Fruit fly (Drosophila melanogaster) whole organism, embryonic: Measurements from ENCODE around the gene CG3918.
A peak's percentile ranks its signal among the peaks of the same experiment; 100 is the strongest.

Experiments used
- Atf-2 ChIP-seq: fragments of 200-800 bp; sonication (Bioruptor generic); optimal IDR thresholded peaks from 2 replicates; lab custom pipeline; 2016; ENCODE audit warnings: missing biosample characterization, missing genetic modification characterization
- Bteb2 ChIP-seq: fragments of 200-800 bp; sonication (Bioruptor generic); optimal IDR thresholded peaks from 2 replicates; lab custom pipeline; 2016; ENCODE audit warnings: missing biosample characterization, missing genetic modification characterization
- CG10267 ChIP-seq: fragments of 200-800 bp; sonication (Bioruptor generic); optimal IDR thresholded peaks from 2 replicates; lab custom pipeline; 2018; ENCODE audit warnings: missing biosample characterization, mild to moderate bottlenecking, missing genetic modification characterization, moderate library complexity
- CG11085 ChIP-seq: fragments of 200-800 bp; sonication (Bioruptor generic); IDR thresholded peaks from 2 replicates; pipeline ENCODE4 v1.3.6; 2022; ENCODE audit warnings: missing biosample characterization, missing genetic modification characterization
- CG11247 ChIP-seq: fragments of 200-800 bp; sonication (Bioruptor generic); IDR thresholded peaks from 2 replicates; pipeline ENCODE4 v1.3.6; 2022; ENCODE audit warnings: missing biosample characterization, missing genetic modification characterization
- CG11695 ChIP-seq: fragments of 200-800 bp; sonication (Bioruptor generic); IDR thresholded peaks from 3 replicates; pipeline ENCODE4 v1.3.6; 2022; ENCODE audit warnings: missing biosample characterization, missing genetic modification characterization
- CG14050 ChIP-seq: fragments of 200-800 bp; sonication (Bioruptor generic); IDR thresholded peaks from 3 replicates; pipeline ENCODE4 v1.3.6; 2022; ENCODE audit warnings: missing biosample characterization, missing genetic modification characterization
- CG15073 ChIP-seq: fragments of 200-800 bp; sonication (Bioruptor generic); optimal IDR thresholded peaks from 2 replicates; lab custom pipeline; 2016; ENCODE audit warnings: missing biosample characterization, missing genetic modification characterization
- CG17328 ChIP-seq: fragments of 200-800 bp; sonication (Bioruptor generic); IDR thresholded peaks from 2 replicates; pipeline ENCODE4 v1.3.6; 2022; ENCODE audit warnings: missing biosample characterization, missing genetic modification characterization
- CG1792 ChIP-seq: fragments of 200-800 bp; sonication (Bioruptor generic); optimal IDR thresholded peaks from 2 replicates; lab custom pipeline; 2016; ENCODE audit warnings: missing biosample characterization, missing genetic modification characterization
- CG18476 ChIP-seq: fragments of 200-800 bp; sonication (Bioruptor generic); optimal IDR thresholded peaks from 2 replicates; lab custom pipeline; 2016; ENCODE audit warnings: missing biosample characterization, mild to moderate bottlenecking, missing genetic modification characterization
- CG2116 ChIP-seq: fragments of 200-800 bp; sonication (Bioruptor generic); optimal IDR thresholded peaks from 3 replicates; lab custom pipeline; 2018; ENCODE audit warnings: missing biosample characterization, mild to moderate bottlenecking, missing genetic modification characterization
- CG32772 ChIP-seq: fragments of 200-800 bp; sonication (Bioruptor generic); IDR thresholded peaks from 2 replicates; pipeline ENCODE4 v1.3.6; 2022; ENCODE audit warnings: missing biosample characterization, missing genetic modification characterization
- CG3726 ChIP-seq: fragments of 200-800 bp; sonication (Bioruptor generic); IDR thresholded peaks from 3 replicates; pipeline ENCODE4, ENCODE4 v1.3.6; 2022; ENCODE audit warnings: missing biosample characterization, missing genetic modification characterization
- CG42726 ChIP-seq: fragments of 200-800 bp; sonication (Bioruptor generic); IDR thresholded peaks from 2 replicates; pipeline ENCODE4 v1.3.6; 2022; ENCODE audit warnings: missing biosample characterization, missing genetic modification characterization; ENCODE audit not compliant: partially characterized antibody
- CG4328 ChIP-seq: fragments of 200-800 bp; sonication (Bioruptor generic); optimal IDR thresholded peaks from 3 replicates; lab custom pipeline; 2017; ENCODE audit warnings: missing biosample characterization, missing genetic modification reagents, missing genetic modification characterization
- CG4424 ChIP-seq: fragments of 200-800 bp; sonication (Bioruptor generic); optimal IDR thresholded peaks from 3 replicates; lab custom pipeline; 2016; ENCODE audit warnings: missing biosample characterization, missing genetic modification characterization
- CG4617 ChIP-seq: fragments of 200-800 bp; sonication (Bioruptor generic); optimal IDR thresholded peaks from 3 replicates; lab custom pipeline; 2016; ENCODE audit warnings: missing biosample characterization, missing genetic modification characterization, borderline replicate concordance
- CG4707 ChIP-seq: fragments of 200-800 bp; sonication (Bioruptor generic); optimal IDR thresholded peaks from 2 replicates; lab custom pipeline; 2018; ENCODE audit warnings: missing biosample characterization, mild to moderate bottlenecking, missing genetic modification characterization, moderate library complexity
- CG7786 ChIP-seq: fragments of 200-800 bp; sonication (Bioruptor generic); optimal IDR thresholded peaks from 2 replicates; lab custom pipeline; 2016; ENCODE audit warnings: missing biosample characterization, missing genetic modification characterization
- CG7839 ChIP-seq: fragments of 200-800 bp; sonication (Bioruptor generic); optimal IDR thresholded peaks from 3 replicates; lab custom pipeline; 2018; ENCODE audit warnings: missing biosample characterization, mild to moderate bottlenecking, missing genetic modification characterization, moderate library complexity
- CG7987 ChIP-seq: fragments of 200-800 bp; sonication (Bioruptor generic); optimal IDR thresholded peaks from 2 replicates; lab custom pipeline; 2018; ENCODE audit warnings: missing biosample characterization, mild to moderate bottlenecking, missing genetic modification characterization, moderate library complexity
- CG8290 ChIP-seq, 3 experiments: fragments of 200-800 bp; sonication (Bioruptor generic); optimal IDR thresholded peaks; 2 replicates each; lab custom pipeline; 2016 to 2019; ENCODE audit warnings: missing biosample characterization in 3 of 3, missing genetic modification characterization in 3 of 3, mild to moderate bottlenecking in 2 of 3, moderate library complexity in 1 of 3
- CHES-1-like ChIP-seq: fragments of 200-800 bp; sonication (Bioruptor generic); optimal IDR thresholded peaks from 2 replicates; lab custom pipeline; 2016; ENCODE audit warnings: missing biosample characterization, missing genetic modification characterization
- D19B ChIP-seq: fragments of 200-800 bp; sonication (Bioruptor generic); optimal IDR thresholded peaks from 2 replicates; lab custom pipeline; 2017; ENCODE audit warnings: missing biosample characterization, mild to moderate bottlenecking, missing genetic modification characterization
- Dip2 ChIP-seq: fragments of 200-800 bp; sonication (Bioruptor generic); IDR thresholded peaks from 2 replicates; pipeline ENCODE4 v1.3.6; 2022; ENCODE audit warnings: missing biosample characterization, missing genetic modification characterization
- Gug ChIP-seq: fragments of 200-800 bp; sonication (Bioruptor generic); IDR thresholded peaks from 4 replicates; pipeline ENCODE4 v1.3.6; 2022; ENCODE audit warnings: missing biosample characterization, missing genetic modification characterization
- HLH3B ChIP-seq: fragments of 200-800 bp; sonication (Bioruptor generic); IDR thresholded peaks from 2 replicates; pipeline ENCODE4 v1.3.6; 2022; ENCODE audit warnings: missing biosample characterization, missing genetic modification characterization
- MESR4 ChIP-seq: fragments of 200-800 bp; sonication (Bioruptor generic); optimal IDR thresholded peaks from 2 replicates; lab custom pipeline; 2018; ENCODE audit warnings: missing biosample characterization, mild to moderate bottlenecking, missing genetic modification characterization, moderate library complexity
- Mrtf ChIP-seq: fragments of 200-800 bp; sonication (Bioruptor generic); IDR thresholded peaks from 3 replicates; pipeline ENCODE4 v1.3.6; 2022; ENCODE audit warnings: missing biosample characterization, missing genetic modification characterization
- Spps ChIP-seq: fragments of 200-800 bp; sonication (Bioruptor generic); optimal IDR thresholded peaks from 2 replicates; lab custom pipeline; 2018; ENCODE audit warnings: missing biosample characterization, mild to moderate bottlenecking, missing genetic modification characterization
- caup ChIP-seq: fragments of 200-800 bp; sonication (Bioruptor generic); optimal IDR thresholded peaks from 3 replicates; lab custom pipeline; 2017; ENCODE audit warnings: missing biosample characterization, mild to moderate bottlenecking, missing genetic modification characterization, moderate library complexity; ENCODE audit not compliant: severe bottlenecking
- chm ChIP-seq: fragments of 200-800 bp; sonication (Bioruptor generic); IDR thresholded peaks from 2 replicates; pipeline ENCODE4 v1.3.6; 2022; ENCODE audit warnings: missing biosample characterization, missing genetic modification characterization
- da ChIP-seq: fragments of 200-800 bp; sonication (Bioruptor generic); optimal IDR thresholded peaks from 2 replicates; lab custom pipeline; 2016; ENCODE audit warnings: missing biosample characterization, missing genetic modification characterization
- danr ChIP-seq: fragments of 200-800 bp; sonication (Bioruptor generic); IDR thresholded peaks from 2 replicates; pipeline ENCODE4 v1.3.6; 2022; ENCODE audit warnings: missing biosample characterization, missing genetic modification characterization
- dmrt11E ChIP-seq: fragments of 200-800 bp; sonication (Bioruptor generic); optimal IDR thresholded peaks from 3 replicates; lab custom pipeline; 2018; ENCODE audit warnings: missing biosample characterization, mild to moderate bottlenecking, missing genetic modification characterization, moderate library complexity
- esg ChIP-seq: fragments of 200-800 bp; sonication (Bioruptor generic); conservative IDR thresholded peaks from 2 replicates; pipeline ENCODE4 v1.3.6; 2022; ENCODE audit warnings: missing biosample characterization, missing genetic modification characterization
- fru ChIP-seq: fragments of >200 bp; optimal IDR thresholded peaks from 2 replicates; lab custom pipeline; 2017
- fu2 ChIP-seq: fragments of 200-800 bp; sonication (Bioruptor generic); optimal IDR thresholded peaks from 2 replicates; lab custom pipeline; 2016; ENCODE audit warnings: missing biosample characterization, missing genetic modification characterization
- gcm ChIP-seq: fragments of 200-800 bp; sonication (Bioruptor generic); optimal IDR thresholded peaks from 2 replicates; lab custom pipeline; 2019; ENCODE audit warnings: missing biosample characterization, mild to moderate bottlenecking, missing genetic modification characterization, moderate library complexity
- lola ChIP-seq, 3 experiments: fragments of >200 bp in 2 of 3; fragments of 200-800 bp in 1 of 3; sonication (Bioruptor generic) in 1 of 3; optimal IDR thresholded peaks; 2 replicates each; lab custom pipeline; 2017 to 2019; ENCODE audit warnings: missing biosample characterization in 3 of 3, missing genetic modification characterization in 3 of 3, mild to moderate bottlenecking in 1 of 3, moderate library complexity in 1 of 3
- lov ChIP-seq, 2 experiments: fragments of 200-800 bp in 1 of 2; fragments of >200 bp in 1 of 2; sonication (Bioruptor generic) in 1 of 2; IDR thresholded peaks in 1 of 2; optimal IDR thresholded peaks in 1 of 2; 2 replicates in 1 of 2; 3 replicates in 1 of 2; pipeline versions ENCODE4 v1.3.6 to Lab custom; 2017 to 2022; ENCODE audit warnings: missing biosample characterization in 1 of 2, missing genetic modification characterization in 1 of 2
- mam ChIP-seq: fragments of 200-800 bp; sonication (Bioruptor generic); optimal IDR thresholded peaks from 3 replicates; lab custom pipeline; 2016; ENCODE audit warnings: missing biosample characterization, missing genetic modification characterization
- oc ChIP-seq: fragments of 200-800 bp; sonication (Bioruptor generic); optimal IDR thresholded peaks from 2 replicates; lab custom pipeline; 2018; ENCODE audit warnings: missing biosample characterization, mild to moderate bottlenecking, missing genetic modification characterization, moderate library complexity
- phol ChIP-seq: fragments of 200-800 bp; sonication (Bioruptor generic); optimal IDR thresholded peaks from 3 replicates; lab custom pipeline; 2018; ENCODE audit warnings: missing biosample characterization, mild to moderate bottlenecking, missing genetic modification characterization, moderate library complexity
- pros ChIP-seq: fragments of 200-800 bp; sonication (Bioruptor generic); optimal IDR thresholded peaks from 3 replicates; lab custom pipeline; 2019; ENCODE audit warnings: missing biosample characterization, mild to moderate bottlenecking, missing genetic modification characterization, moderate library complexity
- row ChIP-seq: fragments of 200-800 bp; sonication (Bioruptor generic); IDR thresholded peaks from 3 replicates; pipeline ENCODE4 v1.3.6; 2022; ENCODE audit warnings: missing biosample characterization, missing genetic modification characterization
- scrt ChIP-seq: fragments of 200-800 bp; sonication (Bioruptor generic); optimal IDR thresholded peaks from 2 replicates; lab custom pipeline; 2018; ENCODE audit warnings: missing biosample characterization, mild to moderate bottlenecking, missing genetic modification characterization, moderate library complexity
- tap ChIP-seq: fragments of 200-800 bp; optimal IDR thresholded peaks from 3 replicates; lab custom pipeline; 2019; ENCODE audit warnings: missing biosample characterization, mild to moderate bottlenecking, missing genetic modification characterization, moderate library complexity
- zfh2 ChIP-seq: fragments of 200-800 bp; sonication (Bioruptor generic); optimal IDR thresholded peaks from 2 replicates; lab custom pipeline; 2016; ENCODE audit warnings: missing biosample characterization, missing genetic modification characterization

CG3918 gene

DNA sequence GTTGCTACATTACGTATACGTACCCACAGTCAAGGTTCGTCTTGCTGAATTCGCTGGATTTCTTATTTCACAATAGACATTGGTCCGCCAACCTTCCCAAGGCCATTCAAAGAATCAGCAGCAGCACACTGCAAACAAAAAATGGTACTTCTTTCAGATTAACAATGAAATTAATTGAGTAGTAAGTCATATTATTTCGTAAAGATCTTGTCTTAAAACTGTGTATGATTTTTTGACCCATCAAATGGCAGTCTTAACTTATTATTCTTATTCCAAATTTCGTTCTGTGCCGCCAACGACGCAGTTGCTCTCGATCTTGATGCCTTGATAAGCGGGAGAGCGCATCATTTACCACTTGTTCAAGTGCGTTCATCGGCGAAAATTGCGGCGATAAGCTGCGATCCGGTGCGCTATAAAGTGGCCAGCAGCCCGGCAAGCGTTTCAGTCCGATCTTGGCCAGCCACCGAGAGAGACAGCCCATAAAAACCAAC is 4.3 kb downstream of the CG3918 start, which contains the start of gene Agxt (continued):
- no peak for TF ChIP-seq gcm
- no peak for TF ChIP-seq phol (tag; lab: Kevin White, UChicago)
- TF ChIP-seq CG8290 (GFP tag; optimal IDR thresholded peaks at IDR 0.05; lab: Kevin White, UChicago): no peak
- TF ChIP-seq CG8290 (tag; optimal IDR thresholded peaks at IDR 0.05; lab: Kevin White, UChicago): peak in 1 of 2 experiments; percentile 62
- no peak for TF ChIP-seq zfh2 (GFP tag; lab: Kevin White, UChicago)
- peak; percentile 1 for TF ChIP-seq Bteb2
- no peak for TF ChIP-seq HLH3B (GFP tag; lab: Robert Waterston, UW)
- TF ChIP-seq CHES-1-like (GFP tag; lab: Kevin White, UChicago): no peak
- no peak for TF ChIP-seq lov (optimal IDR thresholded peaks at IDR 0.05; lab: Kevin White, UChicago)
- TF ChIP-seq lov (GFP tag; IDR thresholded peaks at IDR 0.05; lab: Robert Waterston, UW): no peak
- TF ChIP-seq fru (lab: Kevin White, UChicago): no peak
- TF ChIP-seq CG18476 (GFP tag; lab: Kevin White, UChicago): no peak
- TF ChIP-seq Atf-2: no peak
- no peak for TF ChIP-seq D19B
- no peak for TF ChIP-seq Spps (tag; lab: Kevin White, UChicago)
- no peak for TF ChIP-seq CG10267 (tag; lab: Kevin White, UChicago)
- no peak for TF ChIP-seq da
- TF ChIP-seq CG17328 (GFP tag; lab: Robert Waterston, UW): peak; percentile 32; the same call in 1 of the 2 replicates
- TF ChIP-seq chm: no peak
- TF ChIP-seq scrt (GFP tag; lab: Kevin White, UChicago): no peak
- TF ChIP-seq CG3726 (GFP tag; lab: Robert Waterston, UW): no peak
- TF ChIP-seq caup (GFP tag; lab: Kevin White, UChicago): no peak
- peak; percentile 61 for TF ChIP-seq row (GFP tag; lab: Robert Waterston, UW)
- no peak for TF ChIP-seq CG4617 (GFP tag; lab: Kevin White, UChicago)
- TF ChIP-seq CG4328 (GFP tag; lab: Kevin White, UChicago): no peak
- no peak for TF ChIP-seq CG14050
- no peak for TF ChIP-seq CG11247 (GFP tag; lab: Robert Waterston, UW)
- TF ChIP-seq CG1792 (GFP tag; lab: Kevin White, UChicago): no peak
- TF ChIP-seq oc (tag; lab: Kevin White, UChicago): no peak
- TF ChIP-seq mam: peak; percentile 17
- TF ChIP-seq MESR4 (GFP tag; lab: Kevin White, UChicago): no peak
- TF ChIP-seq CG4424 (GFP tag; lab: Kevin White, UChicago): peak; percentile 18
- TF ChIP-seq CG42726 (GFP tag; lab: Robert Waterston, UW): no peak
- TF ChIP-seq CG2116 (GFP tag; lab: Kevin White, UChicago): no peak
- no peak for TF ChIP-seq danr (GFP tag; lab: Robert Waterston, UW)
- TF ChIP-seq CG11085 (GFP tag; lab: Robert Waterston, UW): 0 out of 2 replicates have a peak, but pooled peaks have one; percentile 24
- no peak for TF ChIP-seq CG32772
- peak; percentile 22; the same call in 1 of the 3 replicates for TF ChIP-seq CG11695 (GFP tag; lab: Robert Waterston, UW)
- no peak for TF ChIP-seq Dip2 (GFP tag; lab: Robert Waterston, UW)
- no peak for TF ChIP-seq dmrt11E (tag; lab: Kevin White, UChicago)
- TF ChIP-seq CG7987: no peak
- no peak for TF ChIP-seq CG15073 (GFP tag; lab: Kevin White, UChicago)
- TF ChIP-seq lola (GFP tag; optimal IDR thresholded peaks at IDR 0.05; lab: Kevin White, UChicago): no peak
- TF ChIP-seq CG7786: no peak
- 0 out of 2 replicates have a peak, but pooled peaks have one; percentile 6 for TF ChIP-seq esg (GFP tag; lab: Robert Waterston, UW)
- TF ChIP-seq CG4707 (GFP tag; lab: Kevin White, UChicago): no peak
- TF ChIP-seq pros (GFP tag; lab: Kevin White, UChicago): no peak
- TF ChIP-seq Mrtf (GFP tag; lab: Robert Waterston, UW): no peak
- TF ChIP-seq CG7839 (tag; lab: Kevin White, UChicago): peak; percentile 42
- TF ChIP-seq tap (tag; lab: Kevin White, UChicago): no peak
- no peak for TF ChIP-seq fu2 (GFP tag; lab: Kevin White, UChicago)
- no peak for TF ChIP-seq Gug (GFP tag; lab: Robert Waterston, UW)
